Fruit fly (Drosophila melanogaster) whole organism, embryonic: ENCODE measurements around the gene CG13047.
A peak's percentile ranks its signal among the peaks of the same experiment; 100 is the strongest.

Experiments used
- CG11085 ChIP-seq: fragments of 200-800 bp; sonication (Bioruptor generic); IDR thresholded peaks from 2 replicates; pipeline ENCODE4 v1.3.6; 2022; ENCODE audit warnings: missing biosample characterization, missing genetic modification characterization
- CTCF ChIP-seq: fragments of 200-800 bp; sonication (Bioruptor generic); optimal IDR thresholded peaks from 2 replicates; lab custom pipeline; 2017; ENCODE audit warnings: missing biosample characterization, mild to moderate bottlenecking, missing genetic modification characterization, moderate library complexity
- Deaf1 ChIP-seq: fragments of 200-800 bp; optimal IDR thresholded peaks from 3 replicates; lab custom pipeline; 2019; ENCODE audit warnings: missing biosample characterization, mild to moderate bottlenecking, missing genetic modification characterization, moderate library complexity
- Dref ChIP-seq: fragments of 200-800 bp; sonication (Bioruptor generic); IDR thresholded peaks from 2 replicates; pipeline ENCODE4 v1.3.6; 2022; ENCODE audit warnings: missing biosample characterization, missing genetic modification characterization
- Ets65A ChIP-seq: fragments of 200-800 bp; sonication (Bioruptor generic); peaks from one replicate; lab custom pipeline; 2016; ENCODE audit warnings: missing biosample characterization, missing genetic modification characterization
- Oaz ChIP-seq: fragments of 200-800 bp; sonication (Bioruptor generic); IDR thresholded peaks from 2 replicates; pipeline ENCODE4 v1.3.6; 2022; ENCODE audit warnings: missing biosample characterization, missing genetic modification characterization
- Opbp ChIP-seq: fragments of 200-800 bp; sonication (Bioruptor generic); IDR thresholded peaks from 3 replicates; pipeline ENCODE4 v1.3.6; 2022; ENCODE audit warnings: missing biosample characterization, missing genetic modification characterization; ENCODE audit not compliant: partially characterized antibody
- Trl ChIP-seq, 3 experiments: fragments of >200 bp in 2 of 3; fragments of 200-800 bp in 1 of 3; sonication (Bioruptor generic) in 1 of 3; optimal IDR thresholded peaks; 2 replicates in 1 of 3; 3 replicates in 2 of 3; lab custom pipeline; 2016 to 2017; ENCODE audit warnings: missing biosample characterization in 1 of 3, missing genetic modification characterization in 1 of 3
- amos ChIP-seq: fragments of 200-800 bp; sonication (Bioruptor generic); IDR thresholded peaks from 2 replicates; pipeline ENCODE4 v1.3.6; 2022; ENCODE audit warnings: missing biosample characterization, missing genetic modification characterization; ENCODE audit not compliant: partially characterized antibody
- bab2 ChIP-seq: fragments of 200-800 bp; sonication (Bioruptor generic); optimal IDR thresholded peaks from 2 replicates; lab custom pipeline; 2016; ENCODE audit warnings: missing biosample characterization, missing genetic modification characterization
- caup ChIP-seq: fragments of 200-800 bp; sonication (Bioruptor generic); optimal IDR thresholded peaks from 3 replicates; lab custom pipeline; 2017; ENCODE audit warnings: missing biosample characterization, mild to moderate bottlenecking, missing genetic modification characterization, moderate library complexity; ENCODE audit not compliant: severe bottlenecking
- crol ChIP-seq: fragments of 200-800 bp; sonication (Bioruptor generic); IDR thresholded peaks from 2 replicates; pipeline ENCODE4 v1.3.6; 2022; ENCODE audit warnings: missing biosample characterization, missing genetic modification characterization

Gene CG13047

DNA sequence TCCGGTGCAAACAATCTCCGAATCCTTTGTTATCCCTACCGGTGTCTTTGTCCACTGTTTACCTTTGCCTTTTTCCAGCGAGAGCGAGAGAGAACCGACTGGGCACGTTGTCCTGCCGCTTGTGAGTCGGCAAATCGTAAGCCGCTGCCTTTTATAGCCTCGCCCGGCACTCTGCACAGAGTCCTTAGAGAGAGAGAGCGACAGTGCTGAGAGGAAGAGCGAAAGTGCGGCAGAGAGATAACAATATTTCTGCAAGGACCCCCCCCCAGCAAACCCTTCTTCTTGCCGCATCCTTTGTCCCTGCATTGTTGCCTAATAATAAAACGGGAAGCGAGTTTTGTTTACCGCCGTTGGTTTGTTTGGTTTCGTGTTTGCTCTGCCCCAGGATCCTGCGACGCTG lies 32.9 kb downstream of the CG13047 start, which contains the start of gene CG13055:
TSS of gene CG13055 (minus strand) at position 101 of the 400 bp plus-strand sequence.
- TF ChIP-seq Opbp (GFP tag; lab: Robert Waterston, UW) (no peak), bab2 (GFP tag; lab: Kevin White, UChicago) (no peak), crol (0 out of 2 replicates have a peak, but pooled peaks have one; percentile 46), CTCF (GFP tag; lab: Kevin White, UChicago) (peak; percentile 62), amos (GFP tag; lab: Robert Waterston, UW) (peak; percentile 5; the same call in 1 of the 2 replicates), Oaz (GFP tag; lab: Robert Waterston, UW) (0 out of 2 replicates have a peak, but pooled peaks have one; percentile 11), caup (no peak), Dref (GFP tag; lab: Robert Waterston, UW) (peak; percentile 22; the same call in 1 of the 2 replicates), Trl (optimal IDR thresholded peaks at IDR 0.05; lab: Kevin White, UChicago) (peak; percentile 24 to 49), Trl (GFP tag; optimal IDR thresholded peaks at IDR 0.05; lab: Kevin White, UChicago) (no peak), Deaf1 (tag; lab: Kevin White, UChicago) (peak; percentile 51)
- TF ChIP-seq, all 482 proteins: peak for 7

- TF ChIP-seq Ets65A (GFP tag; lab: Kevin White, UChicago) (peak; percentile 88), CG11085 (no peak)
These were observed 43.9 kb downstream of the CG13047 start for dm6 chr3L:16241296-16241695.
